Worm (Caenorhabditis elegans): ENCODE results near the gene str-18.

DNA sequence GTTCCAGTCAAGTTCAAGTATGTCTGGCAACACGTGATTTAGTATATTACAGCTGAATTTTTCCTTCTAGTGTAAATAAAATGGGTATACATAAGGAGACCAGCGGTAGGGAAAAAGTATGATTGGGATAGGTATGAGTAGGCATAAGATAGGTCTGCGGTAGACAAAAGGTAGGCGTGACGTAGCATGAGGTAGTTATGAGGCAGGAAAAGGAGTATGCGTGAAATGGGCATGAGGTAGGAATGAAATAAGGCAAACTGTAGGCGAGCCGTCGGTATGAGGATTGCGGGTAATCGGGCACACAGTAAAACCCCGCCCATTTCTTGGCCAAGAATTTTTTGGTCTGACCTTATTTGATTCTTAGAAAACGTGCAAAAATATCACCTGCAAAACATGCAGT is 20.3 kb downstream of the str-18 start:
- no peak for TF ChIP-seq daf-8 (GFP tag; IDR thresholded peaks at IDR 0.05)
- TF ChIP-seq pha-4 (GFP tag; IDR thresholded peaks at IDR 0.05) = no peak
- no peak for TF ChIP-seq pha-4 (tag; optimal IDR thresholded peaks at IDR 0.05)
- TF ChIP-seq unc-62 (GFP tag; optimal IDR thresholded peaks at IDR 0.05 in 1 of 2) = no peak
- TF ChIP-seq unc-62 (tag; optimal IDR thresholded peaks at IDR 0.05) = no peak
- TF ChIP-seq fkh-10 (GFP tag; optimal IDR thresholded peaks at IDR 0.05) = no peak
- no peak for TF ChIP-seq dpl-1 (GFP tag; optimal IDR thresholded peaks at IDR 0.05)
- no peak for TF ChIP-seq nhr-111 (GFP tag; optimal IDR thresholded peaks at IDR 0.05)
- no peak for TF ChIP-seq pqm-1 (tag; optimal IDR thresholded peaks at IDR 0.05)
- no peak for TF ChIP-seq nhr-25 (tag; optimal IDR thresholded peaks at IDR 0.05; ENCODE audit: borderline replicate concordance, insufficient read depth)
- no peak for TF ChIP-seq snpc-4 (tag; optimal IDR thresholded peaks at IDR 0.05)
- no peak for TF ChIP-seq ces-1 (GFP tag; optimal IDR thresholded peaks at IDR 0.05)
